Comparison of ENCODE assay signal across 3 fruit fly cellular contexts in genomic region chrX:8841438-8841837, dm6.
TF ChIP-seq lines count a peak whose summit lies in the region.

No protein-coding gene starts in this region.

- no peak for TF ChIP-seq CTCF in whole organism, embryonic (GFP tag; optimal IDR thresholded peaks at IDR 0.05; lab: Kevin White, UChicago)

TF ChIP-seq in whole organism, embryonic, 481 proteins besides CTCF, POLR2A, EP300 and RAD21:
- TF ChIP-seq amos (GFP tag; IDR thresholded peaks at IDR 0.05; lab: Robert Waterston, UW; ENCODE audit: partially characterized antibody) = no peak
- TF ChIP-seq CG32767 (GFP tag; IDR thresholded peaks at IDR 0.05; lab: Robert Waterston, UW) = no peak
- TF ChIP-seq ac (GFP tag; optimal IDR thresholded peaks at IDR 0.05; lab: Kevin White, UChicago) = no peak
- TF ChIP-seq sna (GFP tag; IDR thresholded peaks at IDR 0.05; lab: Robert Waterston, UW; ENCODE audit: partially characterized antibody) = no peak
- TF ChIP-seq cg (GFP tag; optimal IDR thresholded peaks at IDR 0.05; lab: Kevin White, UChicago) = peak; percentile 49
- TF ChIP-seq schlank (tag; optimal IDR thresholded peaks at IDR 0.05; lab: Kevin White, UChicago) = no peak
- no peak for TF ChIP-seq knrl (GFP tag; IDR thresholded peaks at IDR 0.05; lab: Robert Waterston, UW; ENCODE audit: partially characterized antibody)
- TF ChIP-seq otp (GFP tag; IDR thresholded peaks at IDR 0.05; lab: Robert Waterston, UW) = no peak
- TF ChIP-seq CG8388 (GFP tag; optimal IDR thresholded peaks at IDR 0.05; lab: Kevin White, UChicago) = no peak
- TF ChIP-seq CG11695 (GFP tag; IDR thresholded peaks at IDR 0.05; lab: Robert Waterston, UW) = no peak
- no peak for TF ChIP-seq zfh2 (GFP tag; optimal IDR thresholded peaks at IDR 0.05; lab: Kevin White, UChicago)
- TF ChIP-seq kni (GFP tag; optimal IDR thresholded peaks at IDR 0.05; lab: Kevin White, UChicago) = peak; percentile 14
- no peak for TF ChIP-seq Oaz (GFP tag; IDR thresholded peaks at IDR 0.05; lab: Robert Waterston, UW)
- no peak for TF ChIP-seq Dip3 (GFP tag; optimal IDR thresholded peaks at IDR 0.05; lab: Kevin White, UChicago)
- no peak for TF ChIP-seq stc (GFP tag; IDR thresholded peaks at IDR 0.05; lab: Robert Waterston, UW)
- TF ChIP-seq CG17829 (tag; optimal IDR thresholded peaks at IDR 0.05; lab: Kevin White, UChicago) = no peak
- TF ChIP-seq maf-S (GFP tag; optimal IDR thresholded peaks at IDR 0.05; lab: Kevin White, UChicago) = no peak
- TF ChIP-seq usp (GFP tag; optimal IDR thresholded peaks at IDR 0.05; lab: Kevin White, UChicago) = no peak
- TF ChIP-seq CG12942 (GFP tag; optimal IDR thresholded peaks at IDR 0.05; lab: Kevin White, UChicago) = no peak
- peak; percentile 86 for TF ChIP-seq crol (GFP tag; IDR thresholded peaks at IDR 0.05; lab: Robert Waterston, UW)
- TF ChIP-seq Blimp-1 (GFP tag; optimal IDR thresholded peaks at IDR 0.05; lab: Kevin White, UChicago) = peak; percentile 99
- TF ChIP-seq ftz-f1 (GFP tag; optimal IDR thresholded peaks at IDR 0.05; lab: Kevin White, UChicago) = no peak
- no peak for TF ChIP-seq CG6689 (GFP tag; IDR thresholded peaks at IDR 0.05; lab: Robert Waterston, UW)
- no peak for TF ChIP-seq ara (GFP tag; IDR thresholded peaks at IDR 0.05; lab: Robert Waterston, UW)

TF ChIP-seq in whole organism, prepupa, 60 proteins besides CTCF, POLR2A, EP300 and RAD21:
- TF ChIP-seq Blimp-1 (GFP tag; optimal IDR thresholded peaks at IDR 0.05; lab: Kevin White, UChicago) = peak; percentile 84
- no peak for TF ChIP-seq CG8319 (GFP tag; optimal IDR thresholded peaks at IDR 0.05; lab: Kevin White, UChicago)
- no peak for TF ChIP-seq CG4318 (GFP tag; optimal IDR thresholded peaks at IDR 0.05; lab: Kevin White, UChicago)
- no peak for TF ChIP-seq Ets21C (GFP tag; optimal IDR thresholded peaks at IDR 0.05; lab: Kevin White, UChicago)
- TF ChIP-seq topi (GFP tag; optimal IDR thresholded peaks at IDR 0.05; lab: Kevin White, UChicago) = no peak
- TF ChIP-seq CG1621 (tag; optimal IDR thresholded peaks at IDR 0.05; lab: Kevin White, UChicago) = no peak
- no peak for TF ChIP-seq Hr38 (GFP tag; optimal IDR thresholded peaks at IDR 0.05; lab: Kevin White, UChicago)

TF ChIP-seq in whole organism, wandering third instar larva, 38 proteins besides CTCF, POLR2A, EP300 and RAD21:
- TF ChIP-seq Dfd (GFP tag; optimal IDR thresholded peaks at IDR 0.05; lab: Kevin White, UChicago) (peak; percentile 94), jim (GFP tag; optimal IDR thresholded peaks at IDR 0.05; lab: Kevin White, UChicago) (no peak)

Comparison
In these comparisons a context has a peak if more than half of its experiments do, and no peak if none do; other contexts are left out.
1. Of the 7 proteins assayed by ChIP-seq in both whole organism, embryonic and whole organism, prepupa: peak only in whole organism, embryonic: none; only in whole organism, prepupa: none; in both: Blimp-1; in neither: 6.